Fruit fly (Drosophila melanogaster): ENCODE measurements around the gene Rsod.

Gene Rsod

DNA sequence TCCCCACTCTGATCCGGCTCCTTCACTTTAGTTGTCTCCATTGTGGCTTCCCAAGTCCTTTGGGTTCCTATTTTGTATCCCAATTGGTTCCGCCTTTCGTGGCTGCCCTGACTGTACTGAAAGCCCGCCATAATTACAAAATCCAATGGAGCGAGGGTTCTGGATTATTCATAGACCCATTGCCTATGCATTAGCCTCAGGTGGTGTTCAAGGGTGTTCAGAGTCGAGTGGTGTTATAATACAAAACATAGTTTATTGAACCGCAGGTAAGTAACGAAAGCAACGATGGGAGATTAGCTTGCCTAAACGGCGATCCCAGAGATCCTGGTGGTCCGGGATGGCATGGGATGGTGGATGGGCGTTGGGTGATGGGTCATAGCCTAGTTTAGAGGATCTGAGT lies 25.1 kb upstream of the Rsod start, which contains the start of gene CG15531:
Gene CG15531, minus strand, starts transcription at position 101 of the 400 bp plus-strand sequence.
- TF ChIP-seq CG8301 (tag; optimal IDR thresholded peaks at IDR 0.05), result no peak
- no peak for TF ChIP-seq CG12605 (GFP tag; IDR thresholded peaks at IDR 0.05)
- no peak for TF ChIP-seq CG17806 (tag; optimal IDR thresholded peaks at IDR 0.05)
- TF ChIP-seq Snoo (tag; optimal IDR thresholded peaks at IDR 0.05), result no peak
- TF ChIP-seq gl (tag; optimal IDR thresholded peaks at IDR 0.05), result no peak
- no peak for TF ChIP-seq Pif1B (GFP tag; optimal IDR thresholded peaks at IDR 0.05)
- TF ChIP-seq CG14655 (GFP tag; optimal IDR thresholded peaks at IDR 0.05), result no peak
- TF ChIP-seq EcR (GFP tag; optimal IDR thresholded peaks at IDR 0.05), result no peak
- TF ChIP-seq CG34367 (tag; optimal IDR thresholded peaks at IDR 0.05), result no peak
- TF ChIP-seq fd96Ca (GFP tag; IDR thresholded peaks at IDR 0.05), result no peak
- no peak for TF ChIP-seq CG10348 (GFP tag; IDR thresholded peaks at IDR 0.05)
- TF ChIP-seq CG8159 (tag; optimal IDR thresholded peaks at IDR 0.05), result no peak
- no peak for TF ChIP-seq D1 (tag; optimal IDR thresholded peaks at IDR 0.05)

DNA sequence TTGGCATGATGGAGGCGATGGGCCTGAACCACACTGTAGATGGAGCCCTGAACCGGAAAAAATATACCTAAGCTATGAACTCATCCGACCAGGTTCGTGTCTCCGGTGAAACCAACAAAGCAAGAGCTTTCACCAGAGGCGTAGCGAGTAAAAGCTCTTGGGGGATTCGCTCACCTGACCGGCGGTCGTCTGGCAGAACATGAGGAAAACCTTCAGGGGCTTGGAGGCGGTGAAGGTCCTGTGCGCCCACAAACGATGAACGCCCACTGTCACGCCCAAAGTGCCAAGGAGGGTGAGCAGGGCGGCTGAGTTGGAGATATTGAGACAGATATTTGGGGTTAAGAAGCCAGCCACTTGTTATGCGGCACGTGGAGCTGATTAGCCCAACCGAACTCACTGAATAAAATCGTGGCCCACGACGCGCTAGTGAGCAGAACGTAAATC lies 24.6 kb upstream of the Rsod start:
- TF ChIP-seq CG8301 (tag; optimal IDR thresholded peaks at IDR 0.05), result peak; percentile 23
- peak; percentile 64 for TF ChIP-seq CG4496 (GFP tag; IDR thresholded peaks at IDR 0.05)
- TF ChIP-seq fd96Ca (GFP tag; IDR thresholded peaks at IDR 0.05), result peak; percentile 64
- TF ChIP-seq rn (GFP tag; IDR thresholded peaks at IDR 0.05), result no peak
- TF ChIP-seq Snoo (tag; optimal IDR thresholded peaks at IDR 0.05), result no peak
- peak; percentile 18 for TF ChIP-seq CG15710 (tag; optimal IDR thresholded peaks at IDR 0.05)
- no peak for TF ChIP-seq CG12605 (GFP tag; IDR thresholded peaks at IDR 0.05)
- TF ChIP-seq CG14655 (GFP tag; optimal IDR thresholded peaks at IDR 0.05), result peak; percentile 14
- no peak for TF ChIP-seq CG9948 (tag; optimal IDR thresholded peaks at IDR 0.05)
- TF ChIP-seq D1 (tag; optimal IDR thresholded peaks at IDR 0.05), result no peak
- no peak for TF ChIP-seq gl (tag; optimal IDR thresholded peaks at IDR 0.05)
- no peak for TF ChIP-seq Pif1A (GFP tag; optimal IDR thresholded peaks at IDR 0.05)
- TF ChIP-seq CG17806 (tag; optimal IDR thresholded peaks at IDR 0.05), result peak; percentile 3
- no peak for TF ChIP-seq CG34367 (tag; optimal IDR thresholded peaks at IDR 0.05)
- peak; percentile 64 for TF ChIP-seq Ets98B (GFP tag; IDR thresholded peaks at IDR 0.05)
- TF ChIP-seq EcR (GFP tag; optimal IDR thresholded peaks at IDR 0.05), result no peak
- TF ChIP-seq CG32121 (GFP tag; IDR thresholded peaks at IDR 0.05), result peak; percentile 59
- no peak for TF ChIP-seq CG13204 (GFP tag; optimal IDR thresholded peaks at IDR 0.05)
- TF ChIP-seq Pif1B (GFP tag; optimal IDR thresholded peaks at IDR 0.05), result no peak
- TF ChIP-seq CG10348 (GFP tag; IDR thresholded peaks at IDR 0.05), result no peak
- TF ChIP-seq CG8159 (tag; optimal IDR thresholded peaks at IDR 0.05), result no peak

DNA sequence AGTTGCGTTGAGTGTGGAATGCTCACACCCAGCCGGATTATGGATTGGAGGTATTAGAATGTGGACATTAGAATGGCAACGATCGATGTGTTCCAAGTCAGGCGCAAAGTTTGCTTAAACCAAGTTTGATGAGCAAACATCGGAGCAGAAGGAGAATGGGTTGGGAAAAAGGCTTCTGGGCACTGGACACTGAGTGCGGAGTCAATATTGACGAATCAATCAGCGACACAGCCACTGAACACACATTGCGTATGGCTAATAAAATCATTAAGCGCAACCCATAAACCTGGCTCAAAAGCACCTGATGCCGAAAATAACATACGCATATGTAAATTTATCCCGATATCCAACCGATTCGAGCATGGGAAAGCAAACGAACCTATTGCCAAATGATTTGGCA lies 22.8 kb upstream of the Rsod start:
- TF ChIP-seq CG9948 (tag; optimal IDR thresholded peaks at IDR 0.05), result no peak
- TF ChIP-seq CG8301 (tag; optimal IDR thresholded peaks at IDR 0.05), result no peak
- no peak for TF ChIP-seq Pif1A (GFP tag; optimal IDR thresholded peaks at IDR 0.05)
- no peak for TF ChIP-seq CG13204 (GFP tag; optimal IDR thresholded peaks at IDR 0.05)
- TF ChIP-seq CG4496 (GFP tag; IDR thresholded peaks at IDR 0.05), result no peak
- TF ChIP-seq CG17806 (tag; optimal IDR thresholded peaks at IDR 0.05), result no peak
- no peak for TF ChIP-seq CG10348 (GFP tag; IDR thresholded peaks at IDR 0.05)
- no peak for TF ChIP-seq CG32121 (GFP tag; IDR thresholded peaks at IDR 0.05)
- TF ChIP-seq EcR (GFP tag; optimal IDR thresholded peaks at IDR 0.05), result no peak
- TF ChIP-seq Ets98B (GFP tag; IDR thresholded peaks at IDR 0.05), result no peak
- no peak for TF ChIP-seq fd96Ca (GFP tag; IDR thresholded peaks at IDR 0.05)
- TF ChIP-seq CG14655 (GFP tag; optimal IDR thresholded peaks at IDR 0.05), result no peak
- no peak for TF ChIP-seq CG34367 (tag; optimal IDR thresholded peaks at IDR 0.05)

DNA sequence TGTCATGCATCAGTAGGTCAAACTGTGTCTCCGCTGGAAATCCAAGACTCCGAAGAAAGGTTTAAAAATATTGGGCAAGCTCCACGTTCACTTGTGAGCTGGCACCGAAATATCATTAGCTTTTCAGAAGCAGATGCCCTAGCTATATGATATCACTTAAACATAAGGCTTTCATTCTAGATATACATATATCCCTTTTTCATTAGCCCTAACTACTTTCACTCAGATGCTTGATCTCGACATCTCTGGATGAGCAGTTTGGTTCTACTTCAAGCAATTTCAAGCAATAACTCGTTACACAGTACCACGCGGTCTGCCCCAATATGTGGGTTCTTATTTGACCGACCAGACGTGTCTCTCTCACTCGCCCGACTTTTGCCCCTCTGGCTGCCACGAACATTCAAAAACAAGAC lies 20.5 kb upstream of the Rsod start:
- peak; percentile 67 for TF ChIP-seq Pif1A (GFP tag; optimal IDR thresholded peaks at IDR 0.05)
- peak; percentile 29 for TF ChIP-seq CG34367 (tag; optimal IDR thresholded peaks at IDR 0.05)
- peak; percentile 48 for TF ChIP-seq CG14655 (GFP tag; optimal IDR thresholded peaks at IDR 0.05)
- peak; percentile 48 for TF ChIP-seq Snoo (tag; optimal IDR thresholded peaks at IDR 0.05)
- no peak for TF ChIP-seq rn (GFP tag; IDR thresholded peaks at IDR 0.05)
- TF ChIP-seq CG15710 (tag; optimal IDR thresholded peaks at IDR 0.05), result peak; percentile 43
- no peak for TF ChIP-seq EcR (GFP tag; optimal IDR thresholded peaks at IDR 0.05)
- TF ChIP-seq CG8301 (tag; optimal IDR thresholded peaks at IDR 0.05), result peak; percentile 42
- TF ChIP-seq Pif1B (GFP tag; optimal IDR thresholded peaks at IDR 0.05), result peak; percentile 65
- TF ChIP-seq CG9948 (tag; optimal IDR thresholded peaks at IDR 0.05), result peak; percentile 27

DNA sequence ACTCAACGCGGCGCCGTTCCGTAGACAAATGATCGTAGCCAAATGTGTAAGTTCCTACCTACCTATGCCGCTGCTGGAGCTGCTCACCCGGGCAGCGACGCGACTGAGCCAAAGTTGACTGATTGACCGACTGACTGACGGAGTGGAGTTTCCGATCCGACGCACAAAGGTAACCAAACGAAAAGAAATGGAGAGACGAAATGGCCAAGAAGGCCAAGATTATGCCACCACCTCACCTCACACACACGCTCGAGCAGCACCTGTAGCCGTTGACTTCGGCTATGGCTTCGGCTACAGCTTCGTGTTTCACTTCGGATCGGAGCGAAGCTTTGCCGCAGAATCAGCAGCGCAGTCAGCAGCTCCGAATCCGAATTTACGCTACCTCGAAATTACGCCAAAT lies 20.0 kb upstream of the Rsod start, which contains the start of gene CG9747:
Gene CG9747, minus strand, starts transcription at position 206 of the 400 bp plus-strand sequence.
- TF ChIP-seq EcR (GFP tag; optimal IDR thresholded peaks at IDR 0.05) (peak; percentile 18), rn (GFP tag; IDR thresholded peaks at IDR 0.05) (no peak), Pif1B (GFP tag; optimal IDR thresholded peaks at IDR 0.05) (no peak), Pif1A (GFP tag; optimal IDR thresholded peaks at IDR 0.05) (no peak)

DNA sequence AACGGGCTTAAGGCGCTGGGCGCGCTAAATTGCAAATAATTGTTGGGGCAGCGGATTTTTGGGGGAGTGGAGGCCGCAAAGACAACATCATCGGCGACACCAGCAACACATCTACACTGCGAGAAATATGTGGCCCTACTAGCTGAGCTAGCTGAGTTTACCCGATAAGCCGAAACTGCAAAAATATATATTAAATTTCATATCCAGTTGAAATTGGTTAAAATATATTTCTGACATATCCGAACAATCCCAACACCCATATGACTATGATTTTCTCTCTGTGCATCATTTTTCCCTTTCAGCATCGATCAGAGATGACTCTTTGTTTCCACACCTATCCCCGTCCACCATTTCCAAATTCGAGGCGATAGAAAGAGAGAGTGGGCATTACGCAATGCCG lies 18.8 kb upstream of the Rsod start:
- TF ChIP-seq EcR (GFP tag; optimal IDR thresholded peaks at IDR 0.05), result no peak
- TF ChIP-seq Ets98B (GFP tag; IDR thresholded peaks at IDR 0.05), result peak; percentile 29; the same call in 1 of the 2 replicates
- peak; percentile 69 for TF ChIP-seq CG8159 (tag; optimal IDR thresholded peaks at IDR 0.05)
- peak; percentile 59; the same call in 2 of the 3 replicates for TF ChIP-seq CG4496 (GFP tag; IDR thresholded peaks at IDR 0.05)
- TF ChIP-seq gl (tag; optimal IDR thresholded peaks at IDR 0.05), result peak; percentile 35
- TF ChIP-seq CG17806 (tag; optimal IDR thresholded peaks at IDR 0.05), result peak; percentile 67
- peak; percentile 51 for TF ChIP-seq Pif1B (GFP tag; optimal IDR thresholded peaks at IDR 0.05)
- TF ChIP-seq CG15710 (tag; optimal IDR thresholded peaks at IDR 0.05), result peak; percentile 59
- TF ChIP-seq CG14655 (GFP tag; optimal IDR thresholded peaks at IDR 0.05), result peak; percentile 37
- no peak for TF ChIP-seq CG13204 (GFP tag; optimal IDR thresholded peaks at IDR 0.05)
- peak; percentile 35; the same call in 1 of the 2 replicates for TF ChIP-seq CG32121 (GFP tag; IDR thresholded peaks at IDR 0.05)
- TF ChIP-seq CG34367 (tag; optimal IDR thresholded peaks at IDR 0.05), result peak; percentile 41
- peak; percentile 65 for TF ChIP-seq Snoo (tag; optimal IDR thresholded peaks at IDR 0.05)
- TF ChIP-seq rn (GFP tag; IDR thresholded peaks at IDR 0.05), result no peak
- TF ChIP-seq CG8301 (tag; optimal IDR thresholded peaks at IDR 0.05), result peak; percentile 31
- peak; percentile 67 for TF ChIP-seq Pif1A (GFP tag; optimal IDR thresholded peaks at IDR 0.05)
- TF ChIP-seq CG9948 (tag; optimal IDR thresholded peaks at IDR 0.05), result peak; percentile 62
- TF ChIP-seq fd96Ca (GFP tag; IDR thresholded peaks at IDR 0.05), result peak; percentile 58; the same call in 1 of the 3 replicates
- TF ChIP-seq CG10348 (GFP tag; IDR thresholded peaks at IDR 0.05), result no peak
- no peak for TF ChIP-seq CG12605 (GFP tag; IDR thresholded peaks at IDR 0.05)
- no peak for TF ChIP-seq D1 (tag; optimal IDR thresholded peaks at IDR 0.05)

Measured in whole organism, pupa.